Fruit fly (Drosophila melanogaster): ENCODE data around the gene CG5087.

DNA sequence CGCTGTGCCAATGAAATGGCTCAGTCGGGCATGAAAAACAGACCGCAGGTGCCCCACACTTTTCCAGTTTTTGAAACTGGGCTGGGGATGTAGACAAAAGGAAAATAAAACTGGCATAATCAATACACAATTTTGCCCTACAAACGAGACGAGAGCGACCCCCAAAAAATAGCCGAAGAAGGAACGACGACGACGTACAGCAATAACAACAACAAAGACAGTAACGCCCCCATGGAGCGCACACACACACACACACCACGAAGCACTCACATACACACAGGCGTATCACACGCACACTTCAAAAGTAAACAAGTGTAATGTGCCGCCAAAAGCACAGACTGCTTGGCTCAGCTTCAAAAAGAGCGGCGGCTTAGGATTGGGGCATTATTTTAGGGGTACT lies 46.5 kb upstream of the CG5087 start:
- TF ChIP-seq psq (optimal IDR thresholded peaks at IDR 0.05) (no peak), CG8478 (optimal IDR thresholded peaks at IDR 0.05) (no peak), Dll (optimal IDR thresholded peaks at IDR 0.05) (no peak)

Data from whole organism.